Worm (Caenorhabditis elegans) whole organism, L4 larva: ENCODE results near the gene Y48C3A.20.

Experiments used
- ceh-82 ChIP-seq: sonication (generic microtip); optimal IDR thresholded peaks from 2 replicates; lab custom pipeline; 2017; ENCODE audit warnings: missing biosample characterization, missing genetic modification characterization
- ces-1 ChIP-seq: fragments of 150-350 bp; sonication (generic microtip); optimal IDR thresholded peaks from 4 replicates; lab custom pipeline; 2014; ENCODE audit warnings: missing biosample characterization, missing genetic modification reagents, missing genetic modification characterization
- lin-15B ChIP-seq: fragments of 150-350 bp; sonication (generic microtip); optimal IDR thresholded peaks from 3 replicates; lab custom pipeline; 2014; ENCODE audit warnings: missing biosample characterization, missing genetic modification characterization
- pha-4 ChIP-seq, 2 experiments: fragments of 150-350 bp in 1 of 2; fragments of 200-800 bp in 1 of 2; sonication (Bioruptor generic) in 1 of 2; IDR thresholded peaks in 1 of 2; optimal IDR thresholded peaks in 1 of 2; 2 replicates each; pipeline versions ENCODE4 v1.3.6 to Lab custom; 2014 to 2022; ENCODE audit warnings: missing genetic modification characterization in 2 of 2, missing genetic modification reagents in 2 of 2, missing biosample characterization in 1 of 2, missing compliant biosample characterization in 1 of 2

ce11 chrII:13326478-13326877, 42.9 kb upstream of the Y48C3A.20 start:
- no peak for TF ChIP-seq ces-1 (GFP tag; lab: Kevin White, UChicago)
- TF ChIP-seq ceh-82 (tag; lab: Kevin White, UChicago): no peak
- TF ChIP-seq lin-15B (tag; lab: Kevin White, UChicago): no peak
- TF ChIP-seq pha-4 (GFP tag; IDR thresholded peaks at IDR 0.05; lab: Robert Waterston, UW): no peak
- no peak for TF ChIP-seq pha-4 (tag; optimal IDR thresholded peaks at IDR 0.05; lab: Kevin White, UChicago)
